Worm (Caenorhabditis elegans) whole organism, L4 larva: ENCODE data around the gene BE0003N10.1.

Experiments used
- T20F7.1 ChIP-seq: fragments of 200-800 bp; sonication (Bioruptor generic); optimal IDR thresholded peaks from 2 replicates; lab custom pipeline; 2018; ENCODE audit warnings: mild to moderate bottlenecking, missing genetic modification characterization, missing compliant biosample characterization
- ama-1 ChIP-seq: fragments of 150-350 bp; optimal IDR thresholded peaks from 2 replicates; lab custom pipeline; 2014; ENCODE audit warnings: inconsistent platforms, mixed read lengths
- lir-3 ChIP-seq: sonication (generic microtip); optimal IDR thresholded peaks from 2 replicates; lab custom pipeline; 2016; ENCODE audit warnings: mild to moderate bottlenecking, missing genetic modification characterization, missing compliant biosample characterization
- nhr-76 ChIP-seq: fragments of 150-350 bp; optimal IDR thresholded peaks from 2 replicates; lab custom pipeline; 2014; ENCODE audit warnings: missing biosample characterization, missing genetic modification characterization
- pqm-1 ChIP-seq: sonication (generic microtip); optimal IDR thresholded peaks from 2 replicates; lab custom pipeline; 2017; ENCODE audit warnings: missing biosample characterization, missing genetic modification characterization

ce11 chrIII:1016080-1016479, 21.2 kb upstream of the BE0003N10.1 start, which contains the start of gene Y34F4.3:
- TF ChIP-seq nhr-76 (tag; lab: Kevin White, UChicago), result no peak
- no peak for TF ChIP-seq pqm-1
- no peak for TF ChIP-seq lir-3 (tag; lab: Kevin White, UChicago)
- TF ChIP-seq T20F7.1 (GFP tag; lab: Kevin White, UChicago), result no peak
- no peak for TF ChIP-seq ama-1 (lab: Kevin White, UChicago)
